Fruit fly (Drosophila melanogaster): Measurements from ENCODE around the gene CCT2.

CCT2 gene

dm6 chrX:9080962-9081361 lies 8.4 kb upstream of the CCT2 start, which contains the start of the genes CG7246 and HP1b (continued):
- TF ChIP-seq ss (GFP tag; optimal IDR thresholded peaks at IDR 0.05) (peak in 1 of 2 experiments; percentile 56), Eip75B (GFP tag; optimal IDR thresholded peaks at IDR 0.05) (peak; percentile 49), dsx (GFP tag; optimal IDR thresholded peaks at IDR 0.05; ENCODE audit: poor library complexity, severe bottlenecking) (peak; percentile 36), Eip78C (GFP tag) (peak; percentile 84), fd85E (GFP tag; optimal IDR thresholded peaks at IDR 0.05) (no peak), CG7368 (GFP tag; optimal IDR thresholded peaks at IDR 0.05) (peak; percentile 32), CG6854 (GFP tag; optimal IDR thresholded peaks at IDR 0.05) (no peak), dac (GFP tag; optimal IDR thresholded peaks at IDR 0.05) (peak; percentile 9), CG6276 (GFP tag; optimal IDR thresholded peaks at IDR 0.05) (no peak), Ets96B (tag; optimal IDR thresholded peaks at IDR 0.05) (peak; percentile 52), Sox15 (GFP tag; optimal IDR thresholded peaks at IDR 0.05) (peak; percentile 9), CG6792 (GFP tag; optimal IDR thresholded peaks at IDR 0.05) (peak; percentile 35), eg (GFP tag; IDR thresholded peaks at IDR 0.05) (peak; percentile 71), Hr38 (GFP tag; optimal IDR thresholded peaks at IDR 0.05) (no peak), CG11902 (GFP tag; optimal IDR thresholded peaks at IDR 0.05) (peak; percentile 11), CG8119 (GFP tag; IDR thresholded peaks at IDR 0.05) (0 out of 3 replicates have a peak, but pooled peaks have one; percentile 38), CG10669 (GFP tag; optimal IDR thresholded peaks at IDR 0.05) (peak; percentile 31), Ets21C (GFP tag; optimal IDR thresholded peaks at IDR 0.05) (peak; percentile 37), topi (GFP tag; optimal IDR thresholded peaks at IDR 0.05) (peak; percentile 63), CG34406 (GFP tag; optimal IDR thresholded peaks at IDR 0.05) (peak; percentile 44), CG16779 (tag; optimal IDR thresholded peaks at IDR 0.05) (no peak), Blimp-1 (GFP tag; optimal IDR thresholded peaks at IDR 0.05) (no peak), net (GFP tag; optimal IDR thresholded peaks at IDR 0.05) (peak; percentile 43)

- TF ChIP-seq CG8119 (GFP tag; IDR thresholded peaks at IDR 0.05) (no peak), OdsH (GFP tag; optimal IDR thresholded peaks at IDR 0.05) (peak; percentile 34), CG6854 (GFP tag; optimal IDR thresholded peaks at IDR 0.05) (no peak), Ets21C (GFP tag; optimal IDR thresholded peaks at IDR 0.05) (peak; percentile 11), CG6276 (GFP tag; optimal IDR thresholded peaks at IDR 0.05) (no peak), ss (GFP tag; optimal IDR thresholded peaks at IDR 0.05) (peak; percentile 7 to 30), CG3032 (tag; optimal IDR thresholded peaks at IDR 0.05) (peak; percentile 47), CG6808 (GFP tag; optimal IDR thresholded peaks at IDR 0.05) (peak; percentile 38), CG6792 (GFP tag; optimal IDR thresholded peaks at IDR 0.05) (peak; percentile 8), topi (GFP tag; optimal IDR thresholded peaks at IDR 0.05) (peak; percentile 41), Sox102F (GFP tag; optimal IDR thresholded peaks at IDR 0.05) (no peak), achi (GFP tag; optimal IDR thresholded peaks at IDR 0.05) (peak; percentile 9), CG3919 (GFP tag; optimal IDR thresholded peaks at IDR 0.05) (no peak), Gug (GFP tag; IDR thresholded peaks at IDR 0.05) (no peak), CG31627 (GFP tag; optimal IDR thresholded peaks at IDR 0.05) (peak; percentile 32), Hr39 (GFP tag; optimal IDR thresholded peaks at IDR 0.05) (peak; percentile 42), CG10669 (GFP tag; optimal IDR thresholded peaks at IDR 0.05) (peak; percentile 31), salr (GFP tag; optimal IDR thresholded peaks at IDR 0.05) (peak in 1 of 2 experiments; percentile 12), CG16779 (tag; optimal IDR thresholded peaks at IDR 0.05) (no peak), Eip75B (GFP tag; optimal IDR thresholded peaks at IDR 0.05) (peak; percentile 40), CG9139 (GFP tag; optimal IDR thresholded peaks at IDR 0.05) (no peak), Eip78C (GFP tag) (peak; percentile 80), pdm3 (GFP tag; optimal IDR thresholded peaks at IDR 0.05) (peak; percentile 43), fd85E (GFP tag; optimal IDR thresholded peaks at IDR 0.05) (no peak), CG11902 (GFP tag; optimal IDR thresholded peaks at IDR 0.05) (peak; percentile 5), CG8632 (GFP tag; optimal IDR thresholded peaks at IDR 0.05) (no peak), Sox14 (GFP tag; optimal IDR thresholded peaks at IDR 0.05) (peak; percentile 48), eg (GFP tag; IDR thresholded peaks at IDR 0.05) (no peak), esn (GFP tag; optimal IDR thresholded peaks at IDR 0.05) (peak; percentile 55), Hr38 (GFP tag; optimal IDR thresholded peaks at IDR 0.05) (no peak), vri (GFP tag; optimal IDR thresholded peaks at IDR 0.05) (no peak), CG32006 (GFP tag; optimal IDR thresholded peaks at IDR 0.05) (peak; percentile 44), dac (GFP tag; optimal IDR thresholded peaks at IDR 0.05) (peak; percentile 2), svp (GFP tag) (peak; percentile 71), CG10631 (GFP tag; optimal IDR thresholded peaks at IDR 0.05) (peak; percentile 48), Blimp-1 (GFP tag; optimal IDR thresholded peaks at IDR 0.05) (no peak), CG7368 (GFP tag; optimal IDR thresholded peaks at IDR 0.05) (no peak), lz (GFP tag; optimal IDR thresholded peaks at IDR 0.05) (peak; percentile 52), acj6 (GFP tag; optimal IDR thresholded peaks at IDR 0.05) (peak; percentile 24), cyc (GFP tag; optimal IDR thresholded peaks at IDR 0.05) (peak; percentile 24), CG8319 (GFP tag; optimal IDR thresholded peaks at IDR 0.05) (no peak)
These were observed 6.7 kb upstream of the CCT2 start, which contains the start of gene APC4 for dm6 chrX:9082600-9082999. Gene APC4 (plus strand): TSS chrX:9082931.
